Fruit fly (Drosophila melanogaster): Measurements from ENCODE around the gene mtd.

Gene mtd

dm6 chr3R:5367512-5368169 lies 17.4 kb upstream of the mtd start (continued):
- TF ChIP-seq Dref (GFP tag; IDR thresholded peaks at IDR 0.05): peak; percentile 35; the same call in 1 of the 2 replicates
- TF ChIP-seq CG8089 (GFP tag; optimal IDR thresholded peaks at IDR 0.05): no peak
- no peak for TF ChIP-seq CG3281 (GFP tag; optimal IDR thresholded peaks at IDR 0.05)
- no peak for TF ChIP-seq CG4360 (GFP tag; IDR thresholded peaks at IDR 0.05)
- no peak for TF ChIP-seq eyg (GFP tag; optimal IDR thresholded peaks at IDR 0.05)
- no peak for TF ChIP-seq CG2889 (GFP tag; IDR thresholded peaks at IDR 0.05)
- no peak for TF ChIP-seq CG11085 (GFP tag; IDR thresholded peaks at IDR 0.05)
- TF ChIP-seq CG10959 (GFP tag; IDR thresholded peaks at IDR 0.05): no peak
- peak; percentile 48; the same call in 1 of the 3 replicates for TF ChIP-seq Dbx (GFP tag; IDR thresholded peaks at IDR 0.05)
- TF ChIP-seq CG8944 (GFP tag; optimal IDR thresholded peaks at IDR 0.05): no peak
- no peak for TF ChIP-seq usp (GFP tag; optimal IDR thresholded peaks at IDR 0.05)
- no peak for TF ChIP-seq Vsx1 (GFP tag; optimal IDR thresholded peaks at IDR 0.05)
- TF ChIP-seq CG9609 (GFP tag; optimal IDR thresholded peaks at IDR 0.05): no peak
- TF ChIP-seq trem (tag; optimal IDR thresholded peaks at IDR 0.05): no peak
- no peak for TF ChIP-seq da (GFP tag; optimal IDR thresholded peaks at IDR 0.05)
- TF ChIP-seq run (tag; optimal IDR thresholded peaks at IDR 0.05): no peak
- no peak for TF ChIP-seq CG12942 (GFP tag; optimal IDR thresholded peaks at IDR 0.05)
- no peak for TF ChIP-seq gem (tag; optimal IDR thresholded peaks at IDR 0.05)
- no peak for TF ChIP-seq tna (GFP tag; IDR thresholded peaks at IDR 0.05; ENCODE audit: partially characterized antibody)
- no peak for TF ChIP-seq mam (GFP tag; optimal IDR thresholded peaks at IDR 0.05)
- TF ChIP-seq bab2 (GFP tag; optimal IDR thresholded peaks at IDR 0.05): no peak
- no peak for TF ChIP-seq CG31388 (GFP tag; optimal IDR thresholded peaks at IDR 0.05)
- no peak for TF ChIP-seq repo (GFP tag; optimal IDR thresholded peaks at IDR 0.05)
- no peak for TF ChIP-seq hb (GFP tag; IDR thresholded peaks at IDR 0.05; ENCODE audit: partially characterized antibody)
- no peak for TF ChIP-seq ewg (GFP tag; optimal IDR thresholded peaks at IDR 0.05)
- no peak for TF ChIP-seq fu2 (GFP tag; optimal IDR thresholded peaks at IDR 0.05)
- no peak for TF ChIP-seq HHEX (GFP tag; optimal IDR thresholded peaks at IDR 0.05)
- TF ChIP-seq CG7987 (GFP tag; optimal IDR thresholded peaks at IDR 0.05): peak; percentile 50
- no peak for TF ChIP-seq br (optimal IDR thresholded peaks at IDR 0.05)
- no peak for TF ChIP-seq CG10979 (tag; optimal IDR thresholded peaks at IDR 0.05)
- no peak for TF ChIP-seq CG10366 (GFP tag; IDR thresholded peaks at IDR 0.05)
- TF ChIP-seq so (GFP tag; IDR thresholded peaks at IDR 0.05): no peak
- TF ChIP-seq dmrt99B (tag; optimal IDR thresholded peaks at IDR 0.05): no peak
- TF ChIP-seq Scr (GFP tag; IDR thresholded peaks at IDR 0.05; ENCODE audit: partially characterized antibody): no peak
- TF ChIP-seq CG2120 (GFP tag; optimal IDR thresholded peaks at IDR 0.05): no peak
- no peak for TF ChIP-seq Side (GFP tag; optimal IDR thresholded peaks at IDR 0.05)
- TF ChIP-seq GATAe (GFP tag; conservative IDR thresholded peaks at IDR 0.05): no peak
- no peak for TF ChIP-seq Hr39 (optimal IDR thresholded peaks at IDR 0.05)
- TF ChIP-seq onecut (GFP tag; IDR thresholded peaks at IDR 0.05): no peak
- no peak for TF ChIP-seq CG13624 (GFP tag; optimal IDR thresholded peaks at IDR 0.05)
- TF ChIP-seq CG16815 (GFP tag; optimal IDR thresholded peaks at IDR 0.05): no peak
- TF ChIP-seq Eip74EF (GFP tag; optimal IDR thresholded peaks at IDR 0.05): no peak
- TF ChIP-seq Xrp1 (GFP tag; IDR thresholded peaks at IDR 0.05): no peak; the same call in 1 of the 2 replicates
- peak; percentile 75 to 97 for TF ChIP-seq insv (GFP tag; optimal IDR thresholded peaks at IDR 0.05)
- peak; percentile 3 for TF ChIP-seq pzg (GFP tag; optimal IDR thresholded peaks at IDR 0.05)
- peak; percentile 5 for TF ChIP-seq CG6765 (GFP tag; optimal IDR thresholded peaks at IDR 0.05)
- TF ChIP-seq pum (GFP tag; optimal IDR thresholded peaks at IDR 0.05): no peak
- TF ChIP-seq Dfd (GFP tag; optimal IDR thresholded peaks at IDR 0.05): no peak
- no peak for TF ChIP-seq fd96Cb (tag; optimal IDR thresholded peaks at IDR 0.05)
- TF ChIP-seq CG12104 (GFP tag; optimal IDR thresholded peaks at IDR 0.05): no peak
- no peak for TF ChIP-seq mld (GFP tag; IDR thresholded peaks at IDR 0.05; ENCODE audit: partially characterized antibody)

Measured in whole organism, embryonic.